Fruit fly (Drosophila melanogaster) whole organism, embryonic: ENCODE measurements around the gene Unr.

ENCODE experiments used
- B-H1 ChIP-seq: fragments of 200-800 bp; sonication (Bioruptor generic); IDR thresholded peaks from 3 replicates; pipeline ENCODE4 v1.3.6; 2022; ENCODE audit warnings: missing biosample characterization, missing genetic modification characterization
- CG10366 ChIP-seq: fragments of 200-800 bp; sonication (Bioruptor generic); IDR thresholded peaks from 2 replicates; pipeline ENCODE4 v1.3.6; 2022; ENCODE audit warnings: missing biosample characterization, missing genetic modification characterization
- CG10543 ChIP-seq: fragments of 200-800 bp; sonication (Bioruptor generic); optimal IDR thresholded peaks from 3 replicates; lab custom pipeline; 2017; ENCODE audit warnings: missing biosample characterization, mild to moderate bottlenecking, missing genetic modification characterization, moderate library complexity
- CG10979 ChIP-seq: fragments of 200-800 bp; sonication (Bioruptor generic); optimal IDR thresholded peaks from 2 replicates; lab custom pipeline; 2018; ENCODE audit warnings: missing biosample characterization, mild to moderate bottlenecking, missing genetic modification characterization, moderate library complexity
- CG11695 ChIP-seq: fragments of 200-800 bp; sonication (Bioruptor generic); IDR thresholded peaks from 3 replicates; pipeline ENCODE4 v1.3.6; 2022; ENCODE audit warnings: missing biosample characterization, missing genetic modification characterization
- CG12104 ChIP-seq: fragments of 200-800 bp; sonication (Bioruptor generic); optimal IDR thresholded peaks from 3 replicates; lab custom pipeline; 2016; ENCODE audit warnings: missing biosample characterization, missing genetic modification characterization
- CG12659 ChIP-seq: fragments of 200-800 bp; sonication (Bioruptor generic); optimal IDR thresholded peaks from 3 replicates; lab custom pipeline; 2017; ENCODE audit warnings: mild to moderate bottlenecking, missing biosample characterization, missing genetic modification reagents, missing genetic modification characterization
- CG17385 ChIP-seq: fragments of 200-800 bp; sonication (Bioruptor generic); optimal IDR thresholded peaks from 3 replicates; lab custom pipeline; 2018; ENCODE audit warnings: missing biosample characterization, mild to moderate bottlenecking, missing genetic modification characterization
- CG17612 ChIP-seq: fragments of 200-800 bp; sonication (Bioruptor generic); IDR thresholded peaks from 2 replicates; pipeline ENCODE4 v1.3.6; 2022; ENCODE audit warnings: missing biosample characterization, missing genetic modification characterization
- CG17912 ChIP-seq: fragments of 200-800 bp; sonication (Bioruptor generic); optimal IDR thresholded peaks from 2 replicates; lab custom pipeline; 2018; ENCODE audit warnings: missing biosample characterization, mild to moderate bottlenecking, missing genetic modification characterization
- CG18599 ChIP-seq: fragments of 200-800 bp; sonication (Bioruptor generic); optimal IDR thresholded peaks from 3 replicates; lab custom pipeline; 2017; ENCODE audit warnings: missing biosample characterization, missing genetic modification characterization, mild to moderate bottlenecking, moderate library complexity, missing genetic modification reagents
- CG18619 ChIP-seq: fragments of 200-800 bp; sonication (Bioruptor generic); optimal IDR thresholded peaks from 3 replicates; lab custom pipeline; 2017; ENCODE audit warnings: missing biosample characterization, mild to moderate bottlenecking, missing genetic modification characterization
- CG30403 ChIP-seq: fragments of 200-800 bp; sonication (Bioruptor generic); optimal IDR thresholded peaks from 3 replicates; lab custom pipeline; 2016; ENCODE audit warnings: missing biosample characterization, missing genetic modification characterization
- CG3163 ChIP-seq: fragments of 200-800 bp; sonication (Bioruptor generic); optimal IDR thresholded peaks from 3 replicates; lab custom pipeline; 2016; ENCODE audit warnings: missing biosample characterization, missing genetic modification characterization
- CG4730 ChIP-seq: fragments of 200-800 bp; sonication (Bioruptor generic); IDR thresholded peaks from 2 replicates; pipeline ENCODE4 v1.3.6; 2022; ENCODE audit warnings: missing biosample characterization, missing genetic modification characterization
- CG4820 ChIP-seq: fragments of 200-800 bp; sonication (Bioruptor generic); optimal IDR thresholded peaks from 3 replicates; lab custom pipeline; 2016; ENCODE audit warnings: missing biosample characterization, missing genetic modification characterization
- CG6689 ChIP-seq: fragments of 200-800 bp; sonication (Bioruptor generic); IDR thresholded peaks from 2 replicates; pipeline ENCODE4 v1.3.6; 2022; ENCODE audit warnings: missing biosample characterization, missing genetic modification characterization
- CG6765 ChIP-seq: fragments of 200-800 bp; sonication (Bioruptor generic); optimal IDR thresholded peaks from 3 replicates; lab custom pipeline; 2017; ENCODE audit warnings: missing biosample characterization, mild to moderate bottlenecking, missing genetic modification characterization
- CG6791 ChIP-seq: fragments of 200-800 bp; sonication (Bioruptor generic); IDR thresholded peaks from 3 replicates; pipeline ENCODE4 v1.3.6; 2022; ENCODE audit warnings: missing biosample characterization, missing genetic modification characterization; ENCODE audit not compliant: partially characterized antibody
- CG9876 ChIP-seq: fragments of 200-800 bp; sonication (Bioruptor generic); optimal IDR thresholded peaks from 2 replicates; lab custom pipeline; 2016; ENCODE audit warnings: missing biosample characterization, missing genetic modification characterization
- D19B ChIP-seq: fragments of 200-800 bp; sonication (Bioruptor generic); optimal IDR thresholded peaks from 2 replicates; lab custom pipeline; 2017; ENCODE audit warnings: missing biosample characterization, mild to moderate bottlenecking, missing genetic modification characterization
- Doc2 ChIP-seq: fragments of 200-800 bp; sonication (Bioruptor generic); IDR thresholded peaks from 2 replicates; pipeline ENCODE4 v1.3.6; 2022; ENCODE audit warnings: missing biosample characterization, missing genetic modification characterization
- E2f2 ChIP-seq: fragments of 200-800 bp; sonication (Bioruptor generic); IDR thresholded peaks from 2 replicates; pipeline ENCODE4 v1.3.6; 2022; ENCODE audit warnings: missing biosample characterization, missing genetic modification characterization
- Fer3 ChIP-seq: fragments of 200-800 bp; sonication (Bioruptor generic); optimal IDR thresholded peaks from 2 replicates; lab custom pipeline; 2018; ENCODE audit warnings: missing biosample characterization, mild to moderate bottlenecking, missing genetic modification characterization, moderate library complexity
- GATAe ChIP-seq: fragments of 200-800 bp; sonication (Bioruptor generic); conservative IDR thresholded peaks from 2 replicates; pipeline ENCODE4 v1.3.6; 2022; ENCODE audit warnings: missing biosample characterization, missing genetic modification characterization
- Hmr ChIP-seq: fragments of 200-800 bp; sonication (Bioruptor generic); optimal IDR thresholded peaks from 3 replicates; lab custom pipeline; 2017; ENCODE audit warnings: mild to moderate bottlenecking, missing biosample characterization, missing genetic modification reagents, missing genetic modification characterization
- Pdp1 ChIP-seq, 2 experiments: fragments of 200-800 bp; sonication (Bioruptor generic); optimal IDR thresholded peaks; 3 replicates each; lab custom pipeline; 2016; ENCODE audit warnings: missing biosample characterization in 2 of 2, missing genetic modification characterization in 2 of 2, mild to moderate bottlenecking in 1 of 2, moderate library complexity in 1 of 2
- Stat92E ChIP-seq, 3 experiments: fragments of >200 bp in 2 of 3; fragments of 200-800 bp in 1 of 3; sonication (Bioruptor generic) in 1 of 3; optimal IDR thresholded peaks; 2 replicates each; lab custom pipeline; 2017 to 2019; ENCODE audit warnings: missing biosample characterization in 3 of 3, missing genetic modification characterization in 3 of 3, mild to moderate bottlenecking in 1 of 3, moderate library complexity in 1 of 3
- Taf1 ChIP-seq: fragments of 200-800 bp; sonication (Bioruptor generic); IDR thresholded peaks from 2 replicates; pipeline ENCODE4 v1.3.6; 2022; ENCODE audit warnings: missing biosample characterization, missing genetic modification characterization
- Tbp ChIP-seq: fragments of >200 bp; optimal IDR thresholded peaks from 2 replicates; lab custom pipeline; 2018; ENCODE audit warnings: missing biosample characterization, missing genetic modification characterization
- Vsx1 ChIP-seq: fragments of 200-800 bp; sonication (Bioruptor generic); optimal IDR thresholded peaks from 2 replicates; lab custom pipeline; 2017; ENCODE audit warnings: missing biosample characterization, mild to moderate bottlenecking, missing genetic modification characterization, missing genetic modification reagents
- Xbp1 ChIP-seq: fragments of 200-800 bp; sonication (Bioruptor generic); optimal IDR thresholded peaks from 3 replicates; lab custom pipeline; 2016; ENCODE audit warnings: missing biosample characterization, mild to moderate bottlenecking, missing genetic modification characterization
- cas ChIP-seq: fragments of 200-800 bp; sonication (Bioruptor generic); IDR thresholded peaks from 2 replicates; pipeline ENCODE4 v1.3.6; 2022; ENCODE audit warnings: missing biosample characterization, missing genetic modification characterization
- dm ChIP-seq: fragments of 200-800 bp; sonication (Bioruptor generic); optimal IDR thresholded peaks from 3 replicates; lab custom pipeline; 2016; ENCODE audit warnings: missing biosample characterization, missing genetic modification characterization
- dmrt99B ChIP-seq: fragments of 200-800 bp; sonication (Bioruptor generic); optimal IDR thresholded peaks from 2 replicates; lab custom pipeline; 2018; ENCODE audit warnings: missing biosample characterization, mild to moderate bottlenecking, missing genetic modification characterization, moderate library complexity
- dpn ChIP-seq, 2 experiments: fragments of 200-800 bp; sonication (Bioruptor generic); optimal IDR thresholded peaks; 3 replicates each; lab custom pipeline; 2016; ENCODE audit warnings: missing biosample characterization in 2 of 2, missing genetic modification characterization in 2 of 2
- dysf ChIP-seq: fragments of 200-800 bp; sonication (Bioruptor generic); IDR thresholded peaks from 3 replicates; pipeline ENCODE4 v1.3.6; 2022; ENCODE audit warnings: missing biosample characterization, missing genetic modification characterization
- eyg ChIP-seq: fragments of 200-800 bp; sonication (Bioruptor generic); optimal IDR thresholded peaks from 3 replicates; lab custom pipeline; 2016; ENCODE audit warnings: missing biosample characterization, missing genetic modification characterization
- fu2 ChIP-seq: fragments of 200-800 bp; sonication (Bioruptor generic); optimal IDR thresholded peaks from 2 replicates; lab custom pipeline; 2016; ENCODE audit warnings: missing biosample characterization, missing genetic modification characterization
- hbn ChIP-seq: fragments of 200-800 bp; sonication (Bioruptor generic); IDR thresholded peaks from 2 replicates; pipeline ENCODE4 v1.3.6; 2022; ENCODE audit warnings: missing biosample characterization, missing genetic modification characterization; ENCODE audit not compliant: partially characterized antibody
- kni ChIP-seq: fragments of 200-800 bp; sonication (Bioruptor generic); optimal IDR thresholded peaks from 3 replicates; lab custom pipeline; 2017; ENCODE audit warnings: mild to moderate bottlenecking, missing biosample characterization, missing genetic modification reagents, missing genetic modification characterization
- mirr ChIP-seq: fragments of 200-800 bp; sonication (Bioruptor generic); optimal IDR thresholded peaks from 3 replicates; lab custom pipeline; 2018; ENCODE audit warnings: missing biosample characterization, mild to moderate bottlenecking, missing genetic modification characterization
- nmo ChIP-seq: fragments of 200-800 bp; sonication (Bioruptor generic); optimal IDR thresholded peaks from 2 replicates; lab custom pipeline; 2018; ENCODE audit warnings: missing biosample characterization, mild to moderate bottlenecking, missing genetic modification characterization, moderate library complexity
- pum ChIP-seq: fragments of 200-800 bp; sonication (Bioruptor generic); optimal IDR thresholded peaks from 2 replicates; lab custom pipeline; 2016; ENCODE audit warnings: missing biosample characterization, missing genetic modification characterization
- repo ChIP-seq: fragments of 200-800 bp; sonication (Bioruptor generic); optimal IDR thresholded peaks from 2 replicates; lab custom pipeline; 2016; ENCODE audit warnings: missing biosample characterization, missing genetic modification characterization
- rib ChIP-seq: fragments of 200-800 bp; sonication (Bioruptor generic); IDR thresholded peaks from 2 replicates; pipeline ENCODE4 v1.3.6; 2022; ENCODE audit warnings: missing biosample characterization, missing genetic modification characterization
- tap ChIP-seq: fragments of 200-800 bp; optimal IDR thresholded peaks from 3 replicates; lab custom pipeline; 2019; ENCODE audit warnings: missing biosample characterization, mild to moderate bottlenecking, missing genetic modification characterization, moderate library complexity
- tio ChIP-seq: fragments of 200-800 bp; sonication (Bioruptor generic); optimal IDR thresholded peaks from 2 replicates; lab custom pipeline; 2017; ENCODE audit warnings: missing biosample characterization, missing genetic modification characterization, inconsistent platforms
- trh ChIP-seq: fragments of 200-800 bp; sonication (Bioruptor generic); optimal IDR thresholded peaks from 2 replicates; lab custom pipeline; 2016; ENCODE audit warnings: missing biosample characterization, missing genetic modification characterization
- ttk ChIP-seq: fragments of 200-800 bp; sonication (Bioruptor generic); IDR thresholded peaks from 2 replicates; pipeline ENCODE4 v2.1.2; 2022; ENCODE audit warnings: missing biosample characterization, missing genetic modification characterization

The Unr gene

DNA sequence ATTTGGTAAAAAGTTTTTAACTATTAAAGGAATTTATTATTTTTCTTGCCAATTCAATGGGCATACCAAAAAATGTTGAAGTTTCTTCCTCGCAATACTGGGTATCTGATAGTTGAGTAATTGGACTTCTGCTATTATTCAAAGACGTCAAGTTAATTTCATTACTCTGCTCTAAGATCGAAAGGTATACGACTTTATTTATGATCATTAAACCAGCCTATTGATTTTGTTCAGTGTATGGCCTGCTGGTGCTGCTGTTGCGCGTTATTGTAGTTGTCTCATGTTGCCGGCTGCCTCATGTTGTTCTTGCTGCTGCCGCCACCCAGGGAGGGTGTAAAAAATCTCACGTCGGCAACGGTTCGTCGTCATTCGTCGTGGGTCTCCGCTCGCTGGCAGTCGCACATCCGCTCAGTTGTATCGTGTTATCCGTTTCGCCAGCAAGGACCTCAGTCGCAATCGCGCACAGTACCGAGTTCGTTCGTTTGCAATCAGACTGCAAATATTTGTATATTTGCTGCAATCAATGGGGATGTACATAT is 46.5 kb downstream of the Unr start, which contains the start of gene CG7120 (continued):
- TF ChIP-seq CG12104 (GFP tag; lab: Kevin White, UChicago) = no peak
- TF ChIP-seq E2f2 = peak; percentile 11; the same call in 1 of the 2 replicates
- peak; percentile 16; the same call in 1 of the 2 replicates for TF ChIP-seq CG10366 (GFP tag; lab: Robert Waterston, UW)
- no peak for TF ChIP-seq cas (GFP tag; lab: Robert Waterston, UW)
- peak; percentile 18 for TF ChIP-seq Fer3 (tag; lab: Kevin White, UChicago)
- no peak; the same call in 2 of the 3 replicates for TF ChIP-seq B-H1 (GFP tag; lab: Robert Waterston, UW)
- no peak for TF ChIP-seq Doc2 (GFP tag; lab: Robert Waterston, UW)
- TF ChIP-seq repo (GFP tag; lab: Kevin White, UChicago) = peak; percentile 6
- no peak for TF ChIP-seq Vsx1 (GFP tag; lab: Kevin White, UChicago)
- no peak for TF ChIP-seq CG17612
- TF ChIP-seq CG10543 = no peak
- TF ChIP-seq trh (GFP tag; lab: Kevin White, UChicago) = no peak
- no peak for TF ChIP-seq CG6765 (GFP tag; lab: Kevin White, UChicago)
- TF ChIP-seq CG6791 (GFP tag; lab: Robert Waterston, UW) = no peak
- no peak for TF ChIP-seq CG9876 (GFP tag; lab: Kevin White, UChicago)
- TF ChIP-seq CG4730 = no peak
- TF ChIP-seq CG3163 (GFP tag; lab: Kevin White, UChicago) = no peak
- TF ChIP-seq CG10979 (tag; lab: Kevin White, UChicago) = peak; percentile 74
- no peak for TF ChIP-seq eyg
- TF ChIP-seq CG17912 = no peak
- peak; percentile 48 for TF ChIP-seq CG18619
- no peak for TF ChIP-seq hbn (GFP tag; lab: Robert Waterston, UW)
- TF ChIP-seq tap = no peak
- TF ChIP-seq tio = peak; percentile 74
- no peak for TF ChIP-seq mirr (GFP tag; lab: Kevin White, UChicago)
- TF ChIP-seq dm (GFP tag; lab: Kevin White, UChicago) = no peak
- peak; percentile 44; the same call in 2 of the 3 replicates for TF ChIP-seq CG11695
- TF ChIP-seq nmo (GFP tag; lab: Kevin White, UChicago) = peak; percentile 70
- 0 out of 2 replicates have a peak, but pooled peaks have one; percentile 33 for TF ChIP-seq CG6689
- no peak for TF ChIP-seq rib (GFP tag; lab: Robert Waterston, UW)
- peak; percentile 52 for TF ChIP-seq CG18599 (GFP tag; lab: Kevin White, UChicago)
- peak; percentile 27 to 47 for TF ChIP-seq dpn (GFP tag; optimal IDR thresholded peaks at IDR 0.05; lab: Kevin White, UChicago)
- no peak for TF ChIP-seq GATAe (GFP tag; lab: Robert Waterston, UW)
- TF ChIP-seq Xbp1 = peak; percentile 49
- TF ChIP-seq Taf1 (GFP tag; lab: Robert Waterston, UW) = no peak
- peak; percentile 16 for TF ChIP-seq CG12659 (GFP tag; lab: Kevin White, UChicago)
- no peak for TF ChIP-seq Tbp (GFP tag; lab: Kevin White, UChicago)
- peak; percentile 30; the same call in 1 of the 2 replicates for TF ChIP-seq ttk
- peak; percentile 36 for TF ChIP-seq pum (GFP tag; lab: Kevin White, UChicago)
- TF ChIP-seq CG4820 (GFP tag; lab: Kevin White, UChicago) = peak; percentile 61
- TF ChIP-seq CG17385 (GFP tag; lab: Kevin White, UChicago) = peak; percentile 55
- TF ChIP-seq dmrt99B (tag; lab: Kevin White, UChicago) = peak; percentile 57
- no peak for TF ChIP-seq fu2 (GFP tag; lab: Kevin White, UChicago)
- no peak for TF ChIP-seq kni (GFP tag; lab: Kevin White, UChicago)
- no peak for TF ChIP-seq Stat92E (GFP tag; optimal IDR thresholded peaks at IDR 0.05; lab: Kevin White, UChicago)
- TF ChIP-seq Hmr (GFP tag; lab: Kevin White, UChicago) = peak; percentile 36
- peak; percentile 3 for TF ChIP-seq D19B (GFP tag; lab: Kevin White, UChicago)
- 0 out of 3 replicates have a peak, but pooled peaks have one; percentile 29 for TF ChIP-seq dysf (GFP tag; lab: Robert Waterston, UW)
- TF ChIP-seq CG30403 (GFP tag; lab: Kevin White, UChicago) = peak; percentile 49
- peak; percentile 43 to 58 for TF ChIP-seq Pdp1 (GFP tag; optimal IDR thresholded peaks at IDR 0.05; lab: Kevin White, UChicago)
